Fruit fly (Drosophila melanogaster): Measurements from ENCODE around the gene to.

- TF ChIP-seq Myc (optimal IDR thresholded peaks at IDR 0.05) (peak; percentile 75), lola (GFP tag; optimal IDR thresholded peaks at IDR 0.05) (no peak), CG9705 (GFP tag; optimal IDR thresholded peaks at IDR 0.05) (no peak), usp (GFP tag; optimal IDR thresholded peaks at IDR 0.05) (no peak), Abd-B (GFP tag; optimal IDR thresholded peaks at IDR 0.05) (peak; percentile 59), Mio (GFP tag; optimal IDR thresholded peaks at IDR 0.05) (no peak), sage (GFP tag; optimal IDR thresholded peaks at IDR 0.05) (no peak), sv (GFP tag; optimal IDR thresholded peaks at IDR 0.05) (no peak), ey (GFP tag; optimal IDR thresholded peaks at IDR 0.05) (no peak), pan (optimal IDR thresholded peaks at IDR 0.05) (no peak), psq (GFP tag; optimal IDR thresholded peaks at IDR 0.05) (no peak), HLH106 (tag; optimal IDR thresholded peaks at IDR 0.05) (no peak), br (GFP tag; optimal IDR thresholded peaks at IDR 0.05) (no peak), OdsH (GFP tag; optimal IDR thresholded peaks at IDR 0.05) (no peak)
Measured at dm6 chr3R:25265589-25266201, 25.7 kb downstream of the to start, which contains the start of the genes GlnRS and RIOK2.

Data from whole organism, wandering third instar larva.